Fruit fly (Drosophila melanogaster): ENCODE data around the gene inaE.

DNA sequence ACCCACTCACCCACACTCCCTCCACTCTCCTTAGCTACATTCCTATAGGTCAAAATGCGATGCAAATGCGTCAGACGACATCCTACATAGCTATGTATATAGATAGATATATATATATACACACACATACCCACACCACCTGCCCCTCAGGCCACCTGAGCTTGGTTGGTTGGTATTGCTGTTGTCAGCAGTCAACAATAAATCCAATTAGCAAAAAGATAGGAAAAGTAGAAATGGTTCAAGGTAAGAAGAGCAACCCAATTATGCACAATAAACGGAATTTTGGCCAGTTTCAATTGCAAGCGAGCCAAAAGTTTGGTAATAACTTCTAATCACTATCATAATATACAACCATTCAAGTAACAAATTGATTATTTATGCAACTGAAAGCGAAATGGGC lies 17.0 kb upstream of the inaE start:
- TF ChIP-seq CG32006 (GFP tag; optimal IDR thresholded peaks at IDR 0.05) (no peak), CG11902 (GFP tag; optimal IDR thresholded peaks at IDR 0.05) (no peak), Blimp-1 (GFP tag; optimal IDR thresholded peaks at IDR 0.05) (no peak), CG6854 (GFP tag; optimal IDR thresholded peaks at IDR 0.05) (no peak), CG4318 (GFP tag; optimal IDR thresholded peaks at IDR 0.05) (no peak), CG16779 (tag; optimal IDR thresholded peaks at IDR 0.05) (no peak), CG8119 (GFP tag; IDR thresholded peaks at IDR 0.05) (no peak), dsx (GFP tag; optimal IDR thresholded peaks at IDR 0.05; ENCODE audit: poor library complexity, severe bottlenecking) (no peak), CG8632 (GFP tag; optimal IDR thresholded peaks at IDR 0.05) (no peak), cyc (GFP tag; optimal IDR thresholded peaks at IDR 0.05) (no peak), Sox15 (GFP tag; optimal IDR thresholded peaks at IDR 0.05) (no peak), CG1621 (tag; optimal IDR thresholded peaks at IDR 0.05) (no peak), CG15336 (GFP tag; IDR thresholded peaks at IDR 0.05) (no peak), Gug (GFP tag; IDR thresholded peaks at IDR 0.05) (no peak)
